Worm (Caenorhabditis elegans) whole organism, mixed stage, embryonic: Measurements from ENCODE around the gene Y4C6B.3.
"Not testable (repeated sequence)": the region's sequence is repeated elsewhere in the genome, so short reads cannot be mapped to it uniquely, and the experiment has no call there.

Experiments
- M03D4.4 ChIP-seq: sonication (generic microtip); optimal IDR thresholded peaks from 2 replicates; lab custom pipeline; 2017; ENCODE audit warnings: mild to moderate bottlenecking, missing genetic modification characterization, missing compliant biosample characterization
- bed-3 ChIP-seq: fragments of 200-800 bp; sonication (Bioruptor generic); optimal IDR thresholded peaks from 3 replicates; lab custom pipeline; 2018; ENCODE audit warnings: mild to moderate bottlenecking, missing genetic modification characterization, moderate library complexity, missing compliant biosample characterization
- blmp-1 ChIP-seq: fragments of 150-350 bp; optimal IDR thresholded peaks from 2 replicates; lab custom pipeline; 2014; ENCODE audit warnings: missing biosample characterization, missing genetic modification characterization
- ceh-39 ChIP-seq: fragments of 150-350 bp; optimal IDR thresholded peaks from 2 replicates; lab custom pipeline; 2014; ENCODE audit warnings: missing biosample characterization, missing genetic modification characterization
- ceh-43 ChIP-seq: fragments of 200-800 bp; sonication (Bioruptor generic); optimal IDR thresholded peaks from 2 replicates; lab custom pipeline; 2018; ENCODE audit warnings: mild to moderate bottlenecking, missing genetic modification characterization, moderate library complexity, missing compliant biosample characterization
- ceh-83 ChIP-seq: fragments of 200-800 bp; sonication (Bioruptor generic); optimal IDR thresholded peaks from 2 replicates; lab custom pipeline; 2018; ENCODE audit warnings: mild to moderate bottlenecking, missing genetic modification characterization, missing compliant biosample characterization
- ces-1 ChIP-seq: fragments of 150-350 bp; optimal IDR thresholded peaks from 2 replicates; lab custom pipeline; 2014; ENCODE audit warnings: missing biosample characterization, missing genetic modification reagents, missing genetic modification characterization
- drap-1 ChIP-seq: fragments of 200-800 bp; sonication (Bioruptor generic); optimal IDR thresholded peaks from 3 replicates; lab custom pipeline; 2018; ENCODE audit warnings: mild to moderate bottlenecking, missing genetic modification characterization, missing compliant biosample characterization
- elt-1 ChIP-seq: sonication (generic microtip); optimal IDR thresholded peaks from 2 replicates; lab custom pipeline; 2017; ENCODE audit warnings: missing genetic modification characterization, mild to moderate bottlenecking, missing compliant biosample characterization, antibody characterized with exemption, moderate library complexity, borderline replicate concordance; ENCODE audit not compliant: insufficient read depth
- elt-3 ChIP-seq: fragments of 150-350 bp; optimal IDR thresholded peaks from 2 replicates; lab custom pipeline; 2014; ENCODE audit warnings: missing biosample characterization, missing genetic modification characterization
- flh-1 ChIP-seq: fragments of 200-800 bp; sonication (Bioruptor generic); optimal IDR thresholded peaks from 2 replicates; lab custom pipeline; 2018; ENCODE audit warnings: mild to moderate bottlenecking, missing genetic modification characterization, moderate library complexity, missing compliant biosample characterization
- lin-32 ChIP-seq: fragments of 200-800 bp; sonication (Bioruptor generic); optimal IDR thresholded peaks from 2 replicates; lab custom pipeline; 2018; ENCODE audit warnings: mild to moderate bottlenecking, missing genetic modification characterization, missing compliant biosample characterization
- lsy-2 ChIP-seq: fragments of 150-350 bp; optimal IDR thresholded peaks from 2 replicates; lab custom pipeline; 2014; ENCODE audit warnings: missing biosample characterization, missing genetic modification characterization
- mep-1 ChIP-seq: fragments of 150-350 bp; optimal IDR thresholded peaks from 2 replicates; lab custom pipeline; 2017; ENCODE audit warnings: missing biosample characterization, missing genetic modification reagents, missing genetic modification characterization, inconsistent platforms
- nhr-12 ChIP-seq: fragments of 150-350 bp; optimal IDR thresholded peaks from 2 replicates; lab custom pipeline; 2014; ENCODE audit warnings: missing biosample characterization, missing genetic modification characterization
- nhr-2 ChIP-seq: fragments of 150-350 bp; optimal IDR thresholded peaks from 2 replicates; lab custom pipeline; 2014; ENCODE audit warnings: missing biosample characterization, missing genetic modification characterization
- nhr-28 ChIP-seq: fragments of 150-350 bp; optimal IDR thresholded peaks from 2 replicates; lab custom pipeline; 2014; ENCODE audit warnings: missing biosample characterization, missing genetic modification characterization
- nhr-76 ChIP-seq: sonication (generic microtip); optimal IDR thresholded peaks from 2 replicates; lab custom pipeline; 2017; ENCODE audit warnings: missing biosample characterization, missing genetic modification characterization
- pha-4 ChIP-seq: fragments of 150-350 bp; optimal IDR thresholded peaks from 2 replicates; lab custom pipeline; 2018; ENCODE audit warnings: missing biosample characterization, missing genetic modification reagents, missing genetic modification characterization
- sem-2 ChIP-seq: fragments of 200-800 bp; sonication (Bioruptor generic); optimal IDR thresholded peaks from 2 replicates; lab custom pipeline; 2018; ENCODE audit warnings: mild to moderate bottlenecking, missing genetic modification characterization, missing compliant biosample characterization
- tbx-8 ChIP-seq: fragments of 200-800 bp; sonication (Bioruptor generic); optimal IDR thresholded peaks from 2 replicates; lab custom pipeline; 2018; ENCODE audit warnings: mild to moderate bottlenecking, missing genetic modification characterization, moderate library complexity, missing compliant biosample characterization
- unc-120 ChIP-seq: sonication (generic microtip); optimal IDR thresholded peaks from 2 replicates; lab custom pipeline; 2017; ENCODE audit warnings: missing genetic modification characterization, missing compliant biosample characterization; ENCODE audit not compliant: poor library complexity, severe bottlenecking
- unc-39 ChIP-seq: fragments of 150-350 bp; optimal IDR thresholded peaks from 2 replicates; lab custom pipeline; 2014; ENCODE audit warnings: missing biosample characterization, missing genetic modification characterization
- unc-62 ChIP-seq: fragments of 150-350 bp; optimal IDR thresholded peaks from 2 replicates; lab custom pipeline; 2014; ENCODE audit warnings: missing biosample characterization, missing genetic modification reagents, missing genetic modification characterization
- zip-8 ChIP-seq: fragments of 150-350 bp; optimal IDR thresholded peaks from 2 replicates; lab custom pipeline; 2014; ENCODE audit warnings: missing biosample characterization, missing genetic modification characterization
- ztf-11 ChIP-seq: fragments of 150-350 bp; optimal IDR thresholded peaks from 2 replicates; lab custom pipeline; 2014; ENCODE audit warnings: missing biosample characterization, missing genetic modification characterization

Y4C6B.3 gene

DNA sequence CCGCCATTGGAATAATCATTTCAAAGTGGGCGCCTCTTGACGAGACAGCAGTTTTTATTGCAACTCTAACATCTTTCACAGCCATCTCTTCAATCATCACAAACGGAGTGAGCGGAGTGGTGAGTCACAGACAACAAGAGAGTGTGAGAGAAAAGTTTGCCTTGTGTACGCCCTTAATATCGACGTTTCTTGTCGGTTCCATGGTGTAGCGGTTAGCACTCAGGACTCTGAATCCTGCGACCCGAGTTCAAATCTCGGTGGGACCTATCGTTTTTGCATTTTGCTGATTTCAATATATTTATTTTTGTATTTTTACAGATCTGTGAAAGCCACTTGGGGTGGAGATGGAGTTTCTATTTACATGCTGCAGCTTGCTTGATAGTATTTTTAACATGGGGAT lies 2.2 kb downstream of the Y4C6B.3 start:
- TF ChIP-seq ceh-43 (peak; percentile 44), pha-4 (no peak), tbx-8 (GFP tag; lab: Kevin White, UChicago) (no peak), mep-1 (tag; lab: Kevin White, UChicago) (peak; percentile 20), unc-39 (tag; lab: Kevin White, UChicago) (no peak), zip-8 (no peak), lsy-2 (peak; percentile 12), unc-120 (tag; lab: Kevin White, UChicago) (no peak), nhr-28 (tag; lab: Kevin White, UChicago) (no peak), nhr-76 (tag; lab: Kevin White, UChicago) (no peak), nhr-12 (tag; lab: Kevin White, UChicago) (peak; percentile 12), ceh-83 (GFP tag; lab: Kevin White, UChicago) (peak; percentile 45), bed-3 (GFP tag; lab: Kevin White, UChicago) (peak; percentile 66)

DNA sequence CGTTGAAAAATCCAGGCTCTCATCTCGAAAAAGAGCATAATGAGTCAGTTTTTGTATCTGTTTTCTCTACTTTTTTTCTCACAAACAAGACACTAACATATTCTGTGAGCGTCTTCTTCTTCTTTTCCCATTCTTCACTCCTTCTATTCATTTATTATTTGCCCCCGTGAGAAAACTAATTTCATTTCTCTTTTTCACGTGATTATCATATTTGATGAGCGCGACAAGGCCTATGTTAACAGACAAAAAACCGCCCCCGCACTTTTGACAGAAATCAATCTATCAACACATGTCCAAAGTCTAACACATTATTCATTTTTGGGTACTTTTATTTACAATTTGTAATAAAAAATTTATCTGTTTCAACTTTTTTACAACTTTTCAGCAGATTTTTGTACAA lies 5.4 kb downstream of the Y4C6B.3 start:
- no peak for TF ChIP-seq elt-1 (tag; lab: Kevin White, UChicago)
- TF ChIP-seq nhr-28 (tag; lab: Kevin White, UChicago), result no peak
- no peak for TF ChIP-seq flh-1 (GFP tag; lab: Kevin White, UChicago)
- TF ChIP-seq, all 35 proteins: peak for 0

DNA sequence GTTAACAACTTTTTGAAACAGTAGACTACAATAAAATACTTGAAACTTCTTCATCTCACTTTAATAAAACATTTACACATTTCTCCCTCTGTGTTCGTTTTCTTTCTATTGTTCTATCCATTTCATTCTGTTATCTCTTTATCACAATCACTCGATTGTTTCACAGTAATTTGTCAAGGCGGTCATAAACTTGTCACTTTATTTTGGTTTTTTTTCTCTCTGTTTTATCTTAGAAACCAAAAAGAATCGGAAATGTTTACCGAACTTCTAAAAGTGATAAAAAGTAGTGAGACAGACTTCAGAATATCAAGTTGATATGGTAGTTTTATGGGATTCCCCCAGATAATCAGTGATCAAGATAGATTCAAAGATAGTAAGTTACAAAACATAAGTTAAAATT lies 7.0 kb downstream of the Y4C6B.3 start, which contains the start of gene Y4C6B.2:
Gene Y4C6B.2 (plus strand): TSS at position 320 of the 400 bp plus-strand sequence.
- no peak for TF ChIP-seq elt-3 (tag; lab: Kevin White, UChicago)

- no peak for TF ChIP-seq nhr-76 (tag; lab: Kevin White, UChicago)
- TF ChIP-seq sem-2, result no peak
- TF ChIP-seq blmp-1 (tag; lab: Kevin White, UChicago), result no peak
- TF ChIP-seq nhr-28 (tag; lab: Kevin White, UChicago), result no peak
Observed at ce11 chrIV:5344168-5344567, 11.9 kb downstream of the Y4C6B.3 start.

DNA sequence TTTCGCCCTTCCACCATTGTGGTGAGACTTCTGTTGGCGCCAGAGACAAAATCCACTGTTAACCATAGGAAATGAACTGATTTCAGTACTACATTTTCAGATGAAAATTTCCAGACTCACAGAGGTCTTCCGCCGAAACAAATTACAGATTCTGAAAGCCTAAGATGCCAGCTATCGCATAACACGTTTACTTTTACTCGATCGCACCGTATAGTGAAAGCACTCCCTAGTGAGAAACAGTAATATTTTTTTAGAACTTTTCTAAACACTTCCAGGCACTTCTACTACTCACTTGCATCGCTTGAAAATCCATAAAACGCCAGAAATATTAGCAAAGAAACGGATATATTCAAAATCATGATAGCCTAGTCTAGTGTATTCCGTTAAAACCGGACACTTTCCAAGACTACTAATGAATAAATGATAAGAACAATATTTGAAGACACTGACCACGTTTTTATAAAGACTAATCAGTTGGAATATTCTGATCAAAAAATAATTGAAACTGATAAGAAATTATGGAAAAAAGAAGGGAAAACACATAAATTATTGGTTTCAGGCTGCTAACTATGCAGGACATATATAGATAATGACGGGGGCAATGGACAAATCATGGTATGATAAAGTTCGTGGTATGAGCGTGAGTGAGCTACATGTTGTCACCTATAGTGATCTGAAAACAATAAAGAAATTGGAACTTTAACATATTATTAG lies 18.4 kb downstream of the Y4C6B.3 start, which contains the start of gene gba-4:
Gene gba-4 (minus strand): TSS at position 418 of the 714 bp plus-strand sequence.
- not testable (repeated sequence) for TF ChIP-seq zip-8; nhr-28 (tag; lab: Kevin White, UChicago); drap-1

ce11 chrIV:5353364-5353763 lies 21.1 kb downstream of the Y4C6B.3 start, which contains the start of gene Y4C6B.7:
TSS of gene Y4C6B.7 (minus strand) at chrIV:5353464.
- TF ChIP-seq unc-62 (no peak), lin-32 (GFP tag; lab: Kevin White, UChicago) (no peak), nhr-12 (tag; lab: Kevin White, UChicago) (no peak), nhr-2 (no peak), M03D4.4 (tag; lab: Kevin White, UChicago) (no peak), ceh-39 (tag; lab: Kevin White, UChicago) (no peak), elt-1 (tag; lab: Kevin White, UChicago) (no peak), mep-1 (tag; lab: Kevin White, UChicago) (no peak), sem-2 (no peak), ceh-43 (no peak), ztf-11 (no peak), flh-1 (GFP tag; lab: Kevin White, UChicago) (no peak), pha-4 (no peak), ceh-83 (GFP tag; lab: Kevin White, UChicago) (no peak), elt-3 (tag; lab: Kevin White, UChicago) (no peak)

- TF ChIP-seq ces-1 (GFP tag; lab: Kevin White, UChicago) (no peak), mep-1 (tag; lab: Kevin White, UChicago) (peak; percentile 18), lsy-2 (peak; percentile 88)
Observed at ce11 chrIV:5354124-5354523, 21.8 kb downstream of the Y4C6B.3 start, which contains the start of gene Y4C6B.1. TSS of gene Y4C6B.1 (plus strand) at chrIV:5354488.
